Fruit fly (Drosophila melanogaster) whole organism, embryonic: ENCODE data around the gene Gen.

Experiments
- Aef1 ChIP-seq: fragments of 200-800 bp; sonication (Bioruptor generic); IDR thresholded peaks from 3 replicates; pipeline ENCODE4 v1.3.6; 2022; ENCODE audit warnings: missing biosample characterization, missing genetic modification characterization
- Atf-2 ChIP-seq: fragments of 200-800 bp; sonication (Bioruptor generic); optimal IDR thresholded peaks from 2 replicates; lab custom pipeline; 2016; ENCODE audit warnings: missing biosample characterization, missing genetic modification characterization
- Atf3 ChIP-seq: fragments of 200-800 bp; sonication (Bioruptor generic); optimal IDR thresholded peaks from 3 replicates; lab custom pipeline; 2016; ENCODE audit warnings: missing biosample characterization, missing genetic modification characterization
- CG10462 ChIP-seq: fragments of 200-800 bp; sonication (Bioruptor generic); optimal IDR thresholded peaks from 2 replicates; lab custom pipeline; 2016; ENCODE audit warnings: missing biosample characterization, missing genetic modification characterization
- CG10543 ChIP-seq: fragments of 200-800 bp; sonication (Bioruptor generic); optimal IDR thresholded peaks from 3 replicates; lab custom pipeline; 2017; ENCODE audit warnings: missing biosample characterization, mild to moderate bottlenecking, missing genetic modification characterization, moderate library complexity
- CG11456 ChIP-seq: fragments of 200-800 bp; sonication (Bioruptor generic); IDR thresholded peaks from 3 replicates; pipeline ENCODE4 v1.3.6; 2022; ENCODE audit warnings: missing biosample characterization, missing genetic modification characterization
- CG12744 ChIP-seq: fragments of 200-800 bp; sonication (Bioruptor generic); optimal IDR thresholded peaks from 2 replicates; lab custom pipeline; 2016; ENCODE audit warnings: missing biosample characterization, missing genetic modification characterization
- CG13296 ChIP-seq: fragments of 200-800 bp; sonication (Bioruptor generic); optimal IDR thresholded peaks from 3 replicates; lab custom pipeline; 2018; ENCODE audit warnings: missing biosample characterization, mild to moderate bottlenecking, missing genetic modification characterization
- CG15601 ChIP-seq: fragments of 200-800 bp; sonication (Bioruptor generic); optimal IDR thresholded peaks from 3 replicates; lab custom pipeline; 2019; ENCODE audit warnings: missing biosample characterization, mild to moderate bottlenecking, missing genetic modification characterization, moderate library complexity
- CG17912 ChIP-seq: fragments of 200-800 bp; sonication (Bioruptor generic); optimal IDR thresholded peaks from 2 replicates; lab custom pipeline; 2018; ENCODE audit warnings: missing biosample characterization, mild to moderate bottlenecking, missing genetic modification characterization
- CG18619 ChIP-seq: fragments of 200-800 bp; sonication (Bioruptor generic); optimal IDR thresholded peaks from 3 replicates; lab custom pipeline; 2017; ENCODE audit warnings: missing biosample characterization, mild to moderate bottlenecking, missing genetic modification characterization
- CG3726 ChIP-seq: fragments of 200-800 bp; sonication (Bioruptor generic); IDR thresholded peaks from 3 replicates; pipeline ENCODE4, ENCODE4 v1.3.6; 2022; ENCODE audit warnings: missing biosample characterization, missing genetic modification characterization
- CG3847 ChIP-seq: fragments of 200-800 bp; sonication (Bioruptor generic); IDR thresholded peaks from 2 replicates; pipeline ENCODE4 v1.3.6; 2022; ENCODE audit warnings: missing biosample characterization, missing genetic modification characterization
- CG3995 ChIP-seq: fragments of 200-800 bp; sonication (Bioruptor generic); optimal IDR thresholded peaks from 3 replicates; lab custom pipeline; 2016; ENCODE audit warnings: missing biosample characterization, missing genetic modification characterization
- CG4820 ChIP-seq: fragments of 200-800 bp; sonication (Bioruptor generic); optimal IDR thresholded peaks from 3 replicates; lab custom pipeline; 2016; ENCODE audit warnings: missing biosample characterization, missing genetic modification characterization
- CG6689 ChIP-seq: fragments of 200-800 bp; sonication (Bioruptor generic); IDR thresholded peaks from 2 replicates; pipeline ENCODE4 v1.3.6; 2022; ENCODE audit warnings: missing biosample characterization, missing genetic modification characterization
- CG6854 ChIP-seq: fragments of 200-800 bp; sonication (Bioruptor generic); optimal IDR thresholded peaks from 3 replicates; lab custom pipeline; 2017; ENCODE audit warnings: missing biosample characterization, mild to moderate bottlenecking, missing genetic modification characterization
- CG8944 ChIP-seq: fragments of 200-800 bp; sonication (Bioruptor generic); optimal IDR thresholded peaks from 3 replicates; lab custom pipeline; 2016; ENCODE audit warnings: missing biosample characterization, missing genetic modification characterization
- ERR ChIP-seq: fragments of 200-800 bp; sonication (Bioruptor generic); optimal IDR thresholded peaks from 2 replicates; lab custom pipeline; 2016; ENCODE audit warnings: missing biosample characterization, missing genetic modification characterization
- H2.0 ChIP-seq: fragments of 200-800 bp; sonication (Bioruptor generic); IDR thresholded peaks from 2 replicates; pipeline ENCODE4 v1.3.6; 2022; ENCODE audit warnings: missing biosample characterization, missing genetic modification characterization
- HLH4C ChIP-seq: fragments of 200-800 bp; sonication (Bioruptor generic); IDR thresholded peaks from 3 replicates; pipeline ENCODE4 v1.3.6; 2022; ENCODE audit warnings: missing biosample characterization, missing genetic modification characterization; ENCODE audit not compliant: partially characterized antibody
- Meics ChIP-seq: fragments of 200-800 bp; sonication (Bioruptor generic); optimal IDR thresholded peaks from 2 replicates; lab custom pipeline; 2017; ENCODE audit warnings: missing biosample characterization, mild to moderate bottlenecking, missing genetic modification characterization
- Myb ChIP-seq: fragments of 200-800 bp; sonication (Bioruptor generic); optimal IDR thresholded peaks from 2 replicates; lab custom pipeline; 2016; ENCODE audit warnings: missing biosample characterization, missing genetic modification characterization
- NC2β ChIP-seq: fragments of 200-800 bp; sonication (Bioruptor generic); optimal IDR thresholded peaks from 2 replicates; lab custom pipeline; 2016; ENCODE audit warnings: missing biosample characterization, missing genetic modification characterization
- Oaz ChIP-seq: fragments of 200-800 bp; sonication (Bioruptor generic); IDR thresholded peaks from 2 replicates; pipeline ENCODE4 v1.3.6; 2022; ENCODE audit warnings: missing biosample characterization, missing genetic modification characterization
- Sox100B ChIP-seq: fragments of 200-800 bp; sonication (Bioruptor generic); optimal IDR thresholded peaks from 3 replicates; lab custom pipeline; 2018; ENCODE audit warnings: missing biosample characterization, mild to moderate bottlenecking, missing genetic modification characterization
- Sox102F ChIP-seq: fragments of 200-800 bp; sonication (Bioruptor generic); optimal IDR thresholded peaks from 2 replicates; lab custom pipeline; 2018; ENCODE audit warnings: missing biosample characterization, mild to moderate bottlenecking, missing genetic modification characterization, moderate library complexity
- Xbp1 ChIP-seq: fragments of 200-800 bp; sonication (Bioruptor generic); optimal IDR thresholded peaks from 3 replicates; lab custom pipeline; 2016; ENCODE audit warnings: missing biosample characterization, mild to moderate bottlenecking, missing genetic modification characterization
- ase ChIP-seq: fragments of 200-800 bp; sonication (Bioruptor generic); IDR thresholded peaks from 3 replicates; pipeline ENCODE4 v1.3.6; 2022; ENCODE audit warnings: missing biosample characterization, missing genetic modification characterization
- bbx ChIP-seq: fragments of 200-800 bp; sonication (Bioruptor generic); IDR thresholded peaks from 2 replicates; pipeline ENCODE4 v1.3.6; 2022; ENCODE audit warnings: missing biosample characterization, missing genetic modification characterization; ENCODE audit not compliant: partially characterized antibody
- bcd ChIP-seq: fragments of 200-800 bp; sonication (Bioruptor generic); optimal IDR thresholded peaks from 2 replicates; lab custom pipeline; 2017; ENCODE audit warnings: missing biosample characterization, mild to moderate bottlenecking, missing genetic modification characterization
- br ChIP-seq: fragments of >200 bp; optimal IDR thresholded peaks from 2 replicates; lab custom pipeline; 2017
- chm ChIP-seq: fragments of 200-800 bp; sonication (Bioruptor generic); IDR thresholded peaks from 2 replicates; pipeline ENCODE4 v1.3.6; 2022; ENCODE audit warnings: missing biosample characterization, missing genetic modification characterization
- croc ChIP-seq: fragments of 200-800 bp; sonication (Bioruptor generic); conservative IDR thresholded peaks from 3 replicates; pipeline ENCODE4 v1.3.6; 2022; ENCODE audit warnings: missing biosample characterization, missing genetic modification characterization
- dm ChIP-seq: fragments of 200-800 bp; sonication (Bioruptor generic); optimal IDR thresholded peaks from 3 replicates; lab custom pipeline; 2016; ENCODE audit warnings: missing biosample characterization, missing genetic modification characterization
- eve ChIP-seq, 2 experiments: fragments of >200 bp; optimal IDR thresholded peaks; 2 replicates each; lab custom pipeline; 2017; ENCODE audit warnings: missing biosample characterization in 2 of 2, missing genetic modification characterization in 2 of 2
- gsb-n ChIP-seq: fragments of 200-800 bp; sonication (Bioruptor generic); optimal IDR thresholded peaks from 3 replicates; lab custom pipeline; 2018; ENCODE audit warnings: missing biosample characterization, mild to moderate bottlenecking, missing genetic modification characterization
- hkb ChIP-seq, 2 experiments: fragments of 200-800 bp in 1 of 2; fragments of >200 bp in 1 of 2; sonication (Bioruptor generic) in 1 of 2; IDR thresholded peaks in 1 of 2; optimal IDR thresholded peaks in 1 of 2; 2 replicates each; pipeline versions ENCODE4 v1.3.6 to Lab custom; 2017 to 2022; ENCODE audit warnings: missing biosample characterization in 1 of 2, missing genetic modification characterization in 1 of 2
- nmo ChIP-seq: fragments of 200-800 bp; sonication (Bioruptor generic); optimal IDR thresholded peaks from 2 replicates; lab custom pipeline; 2018; ENCODE audit warnings: missing biosample characterization, mild to moderate bottlenecking, missing genetic modification characterization, moderate library complexity
- p53 ChIP-seq: fragments of 200-800 bp; sonication (Bioruptor generic); optimal IDR thresholded peaks from 2 replicates; lab custom pipeline; 2016; ENCODE audit warnings: missing biosample characterization, missing genetic modification characterization
- phol ChIP-seq: fragments of 200-800 bp; sonication (Bioruptor generic); optimal IDR thresholded peaks from 3 replicates; lab custom pipeline; 2018; ENCODE audit warnings: missing biosample characterization, mild to moderate bottlenecking, missing genetic modification characterization, moderate library complexity
- prd ChIP-seq, 3 experiments: fragments of >200 bp in 2 of 3; fragments of 200-800 bp in 1 of 3; sonication (Bioruptor generic) in 1 of 3; optimal IDR thresholded peaks in 2 of 3; IDR thresholded peaks in 1 of 3; 2 replicates in 2 of 3; 3 replicates in 1 of 3; pipeline versions ENCODE4 v1.3.6 to Lab custom; 2017 to 2022; ENCODE audit warnings: missing biosample characterization in 1 of 3, missing genetic modification characterization in 1 of 3
- repo ChIP-seq: fragments of 200-800 bp; sonication (Bioruptor generic); optimal IDR thresholded peaks from 2 replicates; lab custom pipeline; 2016; ENCODE audit warnings: missing biosample characterization, missing genetic modification characterization
- rib ChIP-seq: fragments of 200-800 bp; sonication (Bioruptor generic); IDR thresholded peaks from 2 replicates; pipeline ENCODE4 v1.3.6; 2022; ENCODE audit warnings: missing biosample characterization, missing genetic modification characterization
- row ChIP-seq: fragments of 200-800 bp; sonication (Bioruptor generic); IDR thresholded peaks from 3 replicates; pipeline ENCODE4 v1.3.6; 2022; ENCODE audit warnings: missing biosample characterization, missing genetic modification characterization
- schlank ChIP-seq: fragments of 200-800 bp; sonication (Bioruptor generic); optimal IDR thresholded peaks from 2 replicates; lab custom pipeline; 2018; ENCODE audit warnings: missing biosample characterization, mild to moderate bottlenecking, missing genetic modification characterization
- sqz ChIP-seq: fragments of 200-800 bp; sonication (Bioruptor generic); optimal IDR thresholded peaks from 3 replicates; lab custom pipeline; 2018; ENCODE audit warnings: missing biosample characterization, mild to moderate bottlenecking, missing genetic modification characterization
- tx ChIP-seq: fragments of 200-800 bp; sonication (Bioruptor generic); optimal IDR thresholded peaks from 2 replicates; lab custom pipeline; 2016; ENCODE audit warnings: missing biosample characterization, missing genetic modification characterization
- vfl ChIP-seq: fragments of 200-800 bp; sonication (Bioruptor generic); optimal IDR thresholded peaks from 2 replicates; lab custom pipeline; 2016; ENCODE audit warnings: missing biosample characterization, missing genetic modification characterization
- wdn ChIP-seq: fragments of 200-800 bp; sonication (Bioruptor generic); IDR thresholded peaks from 2 replicates; pipeline ENCODE4 v1.3.6; 2022; ENCODE audit warnings: missing biosample characterization, missing genetic modification characterization

Gene Gen

DNA sequence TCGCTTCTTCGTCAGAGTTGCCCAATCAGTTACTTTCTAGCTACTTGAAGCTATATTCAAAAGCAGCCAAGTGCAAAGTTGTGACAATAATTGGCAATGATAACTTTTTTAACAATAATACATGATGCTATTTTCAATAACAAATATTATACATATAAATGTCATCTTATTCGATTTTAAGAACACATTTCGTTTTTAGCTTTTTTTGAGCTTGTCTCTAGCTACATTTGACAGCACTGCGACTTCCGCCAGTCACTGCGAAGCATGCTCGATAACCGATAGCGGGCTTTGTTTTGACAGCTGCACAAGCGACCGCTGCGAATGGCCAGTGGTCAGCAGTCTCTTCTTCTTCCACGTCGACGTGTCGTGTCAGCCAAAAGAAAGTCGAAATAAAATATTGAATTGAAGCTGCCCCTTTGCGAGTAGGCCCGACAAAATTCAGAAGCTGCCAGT is at the start of gene Gen, which contains the start of gene Srp54k (continued):
- TF ChIP-seq wdn (GFP tag; lab: Robert Waterston, UW), result no peak
- no peak for TF ChIP-seq br
- TF ChIP-seq CG15601 (tag; lab: Kevin White, UChicago), result peak; percentile 46
- no peak for TF ChIP-seq schlank (tag; lab: Kevin White, UChicago)
- TF ChIP-seq CG10543, result peak; percentile 39
- TF ChIP-seq prd (optimal IDR thresholded peaks at IDR 0.05; lab: Kevin White, UChicago), result peak in 1 of 2 experiments; percentile 19
- TF ChIP-seq prd (GFP tag; IDR thresholded peaks at IDR 0.05; lab: Robert Waterston, UW), result peak; percentile 75
- TF ChIP-seq HLH4C (GFP tag; lab: Robert Waterston, UW), result peak; percentile 38; the same call in 1 of the 3 replicates
- TF ChIP-seq Xbp1 (GFP tag; lab: Kevin White, UChicago), result peak; percentile 50
- no peak for TF ChIP-seq p53
- TF ChIP-seq CG13296 (GFP tag; lab: Kevin White, UChicago), result no peak
- TF ChIP-seq CG6854, result no peak
- no peak for TF ChIP-seq Atf3 (GFP tag; lab: Kevin White, UChicago)
- TF ChIP-seq CG12744 (GFP tag; lab: Kevin White, UChicago), result peak; percentile 20
- peak; percentile 38; the same call in 2 of the 3 replicates for TF ChIP-seq croc
- TF ChIP-seq CG3847 (GFP tag; lab: Robert Waterston, UW), result peak; percentile 28; the same call in 1 of the 2 replicates
- TF ChIP-seq row, result peak; percentile 91
- TF ChIP-seq Sox102F, result no peak
- TF ChIP-seq repo (GFP tag; lab: Kevin White, UChicago), result no peak
- no peak for TF ChIP-seq tx (GFP tag; lab: Kevin White, UChicago)
- 0 out of 2 replicates have a peak, but pooled peaks have one; percentile 6 for TF ChIP-seq H2.0 (GFP tag; lab: Robert Waterston, UW)
- TF ChIP-seq nmo (GFP tag; lab: Kevin White, UChicago), result peak; percentile 74
- no peak for TF ChIP-seq CG3995 (GFP tag; lab: Kevin White, UChicago)
- 0 out of 3 replicates have a peak, but pooled peaks have one; percentile 9 for TF ChIP-seq ase (GFP tag; lab: Robert Waterston, UW)
- no peak for TF ChIP-seq CG3726
- TF ChIP-seq Meics (GFP tag; lab: Kevin White, UChicago), result peak; percentile 29
- no peak for TF ChIP-seq sqz
- peak; percentile 56 for TF ChIP-seq NC2β (GFP tag; lab: Kevin White, UChicago)
- no peak for TF ChIP-seq CG8944 (GFP tag; lab: Kevin White, UChicago)
- peak; percentile 22; the same call in 1 of the 3 replicates for TF ChIP-seq Aef1 (GFP tag; lab: Robert Waterston, UW)
- no peak for TF ChIP-seq CG10462
- TF ChIP-seq vfl (GFP tag; lab: Kevin White, UChicago), result peak; percentile 57
- no peak for TF ChIP-seq Oaz (GFP tag; lab: Robert Waterston, UW)
- peak; percentile 17 for TF ChIP-seq CG17912 (GFP tag; lab: Kevin White, UChicago)
- peak; percentile 34 for TF ChIP-seq CG18619
- TF ChIP-seq CG6689 (GFP tag; lab: Robert Waterston, UW), result peak; percentile 59
- 0 out of 2 replicates have a peak, but pooled peaks have one; percentile 16 for TF ChIP-seq chm (GFP tag; lab: Robert Waterston, UW)
- peak; percentile 58; the same call in 1 of the 3 replicates for TF ChIP-seq CG11456 (GFP tag; lab: Robert Waterston, UW)
- TF ChIP-seq eve (GFP tag; optimal IDR thresholded peaks at IDR 0.05; lab: Kevin White, UChicago), result no peak
- TF ChIP-seq CG4820 (GFP tag; lab: Kevin White, UChicago), result no peak
- no peak for TF ChIP-seq gsb-n (tag; lab: Kevin White, UChicago)
- TF ChIP-seq bbx, result no peak
- peak; percentile 4 for TF ChIP-seq ERR (GFP tag; lab: Kevin White, UChicago)
- TF ChIP-seq phol (tag; lab: Kevin White, UChicago), result peak; percentile 41
- 0 out of 2 replicates have a peak, but pooled peaks have one; percentile 45 for TF ChIP-seq rib (GFP tag; lab: Robert Waterston, UW)
- TF ChIP-seq Myb (GFP tag; lab: Kevin White, UChicago), result peak; percentile 27
- no peak for TF ChIP-seq Sox100B (GFP tag; lab: Kevin White, UChicago)
- peak; percentile 48 for TF ChIP-seq bcd (GFP tag; lab: Kevin White, UChicago)
- TF ChIP-seq hkb (optimal IDR thresholded peaks at IDR 0.05; lab: Kevin White, UChicago), result peak; percentile 85
- no peak for TF ChIP-seq hkb (GFP tag; IDR thresholded peaks at IDR 0.05; lab: Robert Waterston, UW)
- no peak for TF ChIP-seq Atf-2 (GFP tag; lab: Kevin White, UChicago)
- TF ChIP-seq dm, result peak; percentile 51
